Worm (Caenorhabditis elegans): Measurements from ENCODE around the gene dhs-9.

- no peak for TF ChIP-seq flt-1 (GFP tag; IDR thresholded peaks at IDR 0.05)
- no peak for TF ChIP-seq ztf-29 (GFP tag; IDR thresholded peaks at IDR 0.05)
- no peak for TF ChIP-seq cog-1 (tag; optimal IDR thresholded peaks at IDR 0.05)
These were observed 37.2 kb upstream of the dhs-9 start for ce11 chrIII:5404998-5405397.
